Worm (Caenorhabditis elegans) whole organism, L1 larva: Measurements from ENCODE around the gene T13C5.9.

Experiments used
- C04F5.9 ChIP-seq: sonication (generic microtip); optimal IDR thresholded peaks from 2 replicates; lab custom pipeline; 2016; ENCODE audit warnings: missing genetic modification characterization, missing compliant biosample characterization
- C16A3.4 ChIP-seq: fragments of 150-350 bp; optimal IDR thresholded peaks from 2 replicates; lab custom pipeline; 2014; ENCODE audit warnings: missing biosample characterization, missing genetic modification characterization
- F16B12.6 ChIP-seq: fragments of 150-350 bp; optimal IDR thresholded peaks from 2 replicates; lab custom pipeline; 2014; ENCODE audit warnings: missing biosample characterization, missing genetic modification characterization
- Y116A8C.19 ChIP-seq: sonication (generic microtip); optimal IDR thresholded peaks from 2 replicates; lab custom pipeline; 2016; ENCODE audit warnings: missing compliant biosample characterization, missing genetic modification characterization, borderline replicate concordance
- aha-1 ChIP-seq: fragments of 150-350 bp; optimal IDR thresholded peaks from 2 replicates; lab custom pipeline; 2014; ENCODE audit warnings: missing biosample characterization, missing genetic modification characterization
- aly-2 ChIP-seq: fragments of 150-350 bp; optimal IDR thresholded peaks from 2 replicates; lab custom pipeline; 2014; ENCODE audit warnings: missing biosample characterization, missing genetic modification characterization
- ama-1 ChIP-seq: fragments of 150-350 bp; optimal IDR thresholded peaks from 2 replicates; lab custom pipeline; 2014
- blmp-1 ChIP-seq: fragments of 150-350 bp; optimal IDR thresholded peaks from 2 replicates; lab custom pipeline; 2014; ENCODE audit warnings: missing biosample characterization, missing genetic modification characterization
- ceh-88 ChIP-seq: fragments of 200-800 bp; sonication (Bioruptor generic); IDR thresholded peaks from 2 replicates; pipeline ENCODE4 v1.3.6; 2022; ENCODE audit warnings: missing genetic modification characterization, missing compliant biosample characterization
- dpl-1 ChIP-seq, 3 experiments: fragments of 150-350 bp in 2 of 3; sonication (generic microtip) in 1 of 3; optimal IDR thresholded peaks; 2 replicates each; lab custom pipeline; 2014 to 2017; ENCODE audit warnings: missing biosample characterization in 3 of 3, missing genetic modification characterization in 3 of 3, missing genetic modification reagents in 3 of 3
- dsc-1 ChIP-seq: sonication (generic microtip); optimal IDR thresholded peaks from 2 replicates; lab custom pipeline; 2016; ENCODE audit warnings: mild to moderate bottlenecking, missing genetic modification characterization, missing compliant biosample characterization
- egl-27 ChIP-seq, 2 experiments: fragments of 150-350 bp in 1 of 2; sonication (generic microtip); optimal IDR thresholded peaks; 3 replicates each; lab custom pipeline; 2017 to 2018; ENCODE audit warnings: missing biosample characterization in 2 of 2, missing genetic modification characterization in 2 of 2, missing genetic modification reagents in 2 of 2
- fkh-4 ChIP-seq: sonication (generic microtip); optimal IDR thresholded peaks from 2 replicates; lab custom pipeline; 2016; ENCODE audit warnings: missing compliant biosample characterization, missing genetic modification characterization, borderline replicate concordance
- fos-1 ChIP-seq: fragments of 150-350 bp; optimal IDR thresholded peaks from 2 replicates; lab custom pipeline; 2014; ENCODE audit warnings: missing biosample characterization, missing genetic modification characterization
- grh-1 ChIP-seq: fragments of 200-800 bp; sonication (Bioruptor generic); IDR thresholded peaks from 2 replicates; pipeline ENCODE4 v1.3.6; 2022; ENCODE audit warnings: missing genetic modification reagents, missing genetic modification characterization, missing compliant biosample characterization
- hlh-17 ChIP-seq: fragments of 200-800 bp; sonication (Bioruptor generic); optimal IDR thresholded peaks from 2 replicates; lab custom pipeline; 2018; ENCODE audit warnings: missing genetic modification characterization, mild to moderate bottlenecking, missing compliant biosample characterization, moderate library complexity, borderline replicate concordance
- hlh-4 ChIP-seq: sonication (generic microtip); optimal IDR thresholded peaks from 2 replicates; lab custom pipeline; 2016; ENCODE audit warnings: mild to moderate bottlenecking, missing genetic modification characterization, missing compliant biosample characterization
- lin-14 ChIP-seq: fragments of 200-800 bp; sonication (Bioruptor generic); optimal IDR thresholded peaks from 2 replicates; lab custom pipeline; 2018; ENCODE audit warnings: mild to moderate bottlenecking, missing genetic modification characterization, moderate library complexity, missing compliant biosample characterization
- lin-39 ChIP-seq: fragments of 150-350 bp; optimal IDR thresholded peaks from 2 replicates; lab custom pipeline; 2014; ENCODE audit warnings: missing biosample characterization, missing genetic modification reagents, missing genetic modification characterization
- lir-3 ChIP-seq: sonication (generic microtip); optimal IDR thresholded peaks from 2 replicates; lab custom pipeline; 2016; ENCODE audit warnings: mild to moderate bottlenecking, missing genetic modification characterization, moderate library complexity, missing compliant biosample characterization; ENCODE audit not compliant: poor library complexity
- lsy-2 ChIP-seq, 2 experiments: fragments of 150-350 bp; optimal IDR thresholded peaks; 2 replicates each; lab custom pipeline; 2014; ENCODE audit warnings: missing biosample characterization in 2 of 2, missing genetic modification characterization in 2 of 2
- mef-2 ChIP-seq: fragments of 150-350 bp; optimal IDR thresholded peaks from 2 replicates; lab custom pipeline; 2014; ENCODE audit warnings: missing biosample characterization, missing genetic modification characterization
- mep-1 ChIP-seq: fragments of 150-350 bp; optimal IDR thresholded peaks from 2 replicates; lab custom pipeline; 2014; ENCODE audit warnings: missing biosample characterization, missing genetic modification characterization
- nhr-12 ChIP-seq: sonication (generic microtip); optimal IDR thresholded peaks from 2 replicates; lab custom pipeline; 2017; ENCODE audit warnings: missing biosample characterization, missing genetic modification characterization
- nhr-19 ChIP-seq: fragments of 200-800 bp; sonication (Bioruptor generic); conservative IDR thresholded peaks from 2 replicates; pipeline ENCODE4 v1.3.6; 2022; ENCODE audit warnings: missing genetic modification characterization, missing compliant biosample characterization
- nhr-20 ChIP-seq: sonication (generic microtip); optimal IDR thresholded peaks from 2 replicates; lab custom pipeline; 2016; ENCODE audit warnings: mild to moderate bottlenecking, missing genetic modification characterization, missing compliant biosample characterization
- nhr-47 ChIP-seq: sonication (generic microtip); optimal IDR thresholded peaks from 2 replicates; lab custom pipeline; 2016; ENCODE audit warnings: mild to moderate bottlenecking, missing genetic modification characterization, moderate library complexity, missing compliant biosample characterization
- nhr-71 ChIP-seq: sonication (generic microtip); optimal IDR thresholded peaks from 2 replicates; lab custom pipeline; 2016; ENCODE audit warnings: mild to moderate bottlenecking, missing genetic modification characterization, moderate library complexity, missing compliant biosample characterization
- nhr-76 ChIP-seq: sonication (generic microtip); optimal IDR thresholded peaks from 2 replicates; lab custom pipeline; 2017; ENCODE audit warnings: missing biosample characterization, missing genetic modification characterization
- nhr-77 ChIP-seq: fragments of 150-350 bp; optimal IDR thresholded peaks from 2 replicates; lab custom pipeline; 2014; ENCODE audit warnings: missing biosample characterization, missing genetic modification characterization
- nhr-84 ChIP-seq: sonication (generic microtip); optimal IDR thresholded peaks from 2 replicates; lab custom pipeline; 2017; ENCODE audit warnings: missing biosample characterization, missing genetic modification characterization
- nhr-85 ChIP-seq: sonication (generic microtip); peaks from one replicate; lab custom pipeline; 2016; ENCODE audit warnings: missing genetic modification characterization, inconsistent platforms, missing compliant biosample characterization
- pag-3 ChIP-seq: sonication (generic microtip); optimal IDR thresholded peaks from 2 replicates; lab custom pipeline; 2017; ENCODE audit warnings: missing genetic modification characterization, mild to moderate bottlenecking, missing compliant biosample characterization, antibody characterized with exemption, borderline replicate concordance; ENCODE audit not compliant: insufficient read depth
- pax-3 ChIP-seq: fragments of 200-800 bp; sonication (Bioruptor generic); optimal IDR thresholded peaks from 2 replicates; lab custom pipeline; 2018; ENCODE audit warnings: mild to moderate bottlenecking, missing genetic modification characterization, moderate library complexity, missing compliant biosample characterization
- rnt-1 ChIP-seq: sonication (generic microtip); optimal IDR thresholded peaks from 2 replicates; lab custom pipeline; 2016; ENCODE audit warnings: mild to moderate bottlenecking, missing genetic modification characterization, moderate library complexity, missing compliant biosample characterization
- snu-23 ChIP-seq: sonication (generic microtip); optimal IDR thresholded peaks from 2 replicates; lab custom pipeline; 2016; ENCODE audit warnings: missing genetic modification characterization, missing compliant biosample characterization
- sox-4 ChIP-seq: sonication (generic microtip); optimal IDR thresholded peaks from 2 replicates; lab custom pipeline; 2016; ENCODE audit warnings: missing genetic modification characterization, missing compliant biosample characterization
- sptf-1 ChIP-seq: fragments of 150-350 bp; optimal IDR thresholded peaks from 2 replicates; lab custom pipeline; 2014; ENCODE audit warnings: missing biosample characterization, missing genetic modification characterization
- sup-37 ChIP-seq: fragments of 200-800 bp; sonication (Bioruptor generic); optimal IDR thresholded peaks from 2 replicates; lab custom pipeline; 2018; ENCODE audit warnings: mild to moderate bottlenecking, missing genetic modification characterization, missing compliant biosample characterization
- swsn-7 ChIP-seq: sonication (generic microtip); optimal IDR thresholded peaks from 2 replicates; lab custom pipeline; 2016; ENCODE audit warnings: missing genetic modification characterization, missing compliant biosample characterization
- unc-130 ChIP-seq: fragments of 150-350 bp; optimal IDR thresholded peaks from 2 replicates; lab custom pipeline; 2017; ENCODE audit warnings: missing biosample characterization, missing genetic modification characterization, inconsistent platforms
- unc-30 ChIP-seq: sonication (generic microtip); optimal IDR thresholded peaks from 2 replicates; lab custom pipeline; 2017; ENCODE audit warnings: missing biosample characterization, missing genetic modification characterization
- unc-98 ChIP-seq: fragments of 200-800 bp; sonication (Bioruptor generic); IDR thresholded peaks from 2 replicates; pipeline ENCODE4 v1.3.6; 2022; ENCODE audit warnings: missing genetic modification characterization, missing compliant biosample characterization
- vab-15 ChIP-seq: sonication (generic microtip); optimal IDR thresholded peaks from 2 replicates; lab custom pipeline; 2017; ENCODE audit warnings: missing genotype, mild to moderate bottlenecking, missing genetic modification characterization, missing compliant biosample characterization
- zag-1 ChIP-seq: fragments of 150-350 bp; optimal IDR thresholded peaks from 2 replicates; lab custom pipeline; 2014; ENCODE audit warnings: missing biosample characterization, missing genetic modification characterization
- ztf-4 ChIP-seq: fragments of 150-350 bp; optimal IDR thresholded peaks from 2 replicates; lab custom pipeline; 2014; ENCODE audit warnings: missing biosample characterization, missing genetic modification characterization

The T13C5.9 gene

ce11 chrX:6202809-6203208 is 12.8 kb downstream of the T13C5.9 start:
- TF ChIP-seq nhr-84 (no peak), ama-1 (lab: Kevin White, UChicago) (no peak), lir-3 (no peak), nhr-71 (peak; percentile 75), fkh-4 (tag; lab: Kevin White, UChicago) (no peak), aha-1 (tag; lab: Kevin White, UChicago) (no peak), Y116A8C.19 (no peak), rnt-1 (tag; lab: Kevin White, UChicago) (peak; percentile 56), vab-15 (tag; lab: Kevin White, UChicago) (no peak), grh-1 (no peak), lin-39 (no peak), unc-30 (tag; lab: Kevin White, UChicago) (no peak), C04F5.9 (tag; lab: Kevin White, UChicago) (no peak), F16B12.6 (tag; lab: Kevin White, UChicago) (no peak), nhr-76 (no peak), hlh-4 (no peak), mep-1 (tag; lab: Kevin White, UChicago) (peak; percentile 0), blmp-1 (tag; lab: Kevin White, UChicago) (no peak), hlh-17 (GFP tag; lab: Kevin White, UChicago) (no peak), mef-2 (tag; lab: Kevin White, UChicago) (no peak), sox-4 (tag; lab: Kevin White, UChicago) (no peak), pax-3 (tag; lab: Kevin White, UChicago) (no peak), lin-14 (GFP tag; lab: Kevin White, UChicago) (peak; percentile 28), nhr-12 (tag; lab: Kevin White, UChicago) (no peak), nhr-19 (GFP tag; lab: Robert Waterston, UW) (peak; percentile 55), unc-98 (GFP tag; lab: Robert Waterston, UW) (no peak), dsc-1 (tag; lab: Kevin White, UChicago) (no peak), sptf-1 (tag; lab: Kevin White, UChicago) (no peak), ztf-4 (tag; lab: Kevin White, UChicago) (peak; percentile 25), aly-2 (tag; lab: Kevin White, UChicago) (no peak), unc-130 (no peak), egl-27 (tag; optimal IDR thresholded peaks at IDR 0.05; lab: Kevin White, UChicago) (no peak), C16A3.4 (no peak), nhr-20 (peak; percentile 11), fos-1 (tag; lab: Kevin White, UChicago) (no peak), lsy-2 (tag; optimal IDR thresholded peaks at IDR 0.05; lab: Kevin White, UChicago) (peak in 1 of 2 experiments; percentile 29), nhr-47 (tag; lab: Kevin White, UChicago) (no peak), ceh-88 (GFP tag; lab: Robert Waterston, UW) (no peak), nhr-85 (no peak), pag-3 (no peak), swsn-7 (peak; percentile 13), sup-37 (GFP tag; lab: Kevin White, UChicago) (no peak), snu-23 (GFP tag; lab: Kevin White, UChicago) (peak; percentile 49), dpl-1 (GFP tag; optimal IDR thresholded peaks at IDR 0.05; lab: Kevin White, UChicago) (no peak), nhr-77 (no peak), zag-1 (tag; lab: Kevin White, UChicago) (no peak)
